Worm (Caenorhabditis elegans) whole organism, young adult: ENCODE results near the gene hpo-28.
A peak's percentile ranks its signal among the peaks of the same experiment; 100 is the strongest.

Experiments used
- B0019.2 ChIP-seq: fragments of 200-800 bp; sonication (Bioruptor generic); conservative IDR thresholded peaks from 2 replicates; pipeline ENCODE4 v1.3.6; 2022; ENCODE audit warnings: missing genetic modification reagents, missing genetic modification characterization, missing compliant biosample characterization
- B0035.1 ChIP-seq: sonication (generic microtip); optimal IDR thresholded peaks from 2 replicates; lab custom pipeline; 2016; ENCODE audit warnings: missing genetic modification characterization, mild to moderate bottlenecking, missing compliant biosample characterization, missing genotype, missing genetic modification reagents
- B0261.1 ChIP-seq: sonication (generic microtip); optimal IDR thresholded peaks from 2 replicates; lab custom pipeline; 2016; ENCODE audit warnings: mild to moderate bottlenecking, missing genetic modification characterization, moderate library complexity, missing compliant biosample characterization
- B0336.3 ChIP-seq: fragments of 200-800 bp; sonication (Bioruptor generic); IDR thresholded peaks from 2 replicates; pipeline ENCODE4 v1.3.6; 2022; ENCODE audit warnings: missing genetic modification characterization, missing compliant biosample characterization
- F33H1.4 ChIP-seq: fragments of 200-800 bp; sonication (Bioruptor generic); IDR thresholded peaks from 2 replicates; pipeline ENCODE4 v1.3.6; 2022; ENCODE audit warnings: missing genetic modification reagents, missing genetic modification characterization, missing compliant biosample characterization
- F52B5.7 ChIP-seq: sonication (generic microtip); optimal IDR thresholded peaks from 2 replicates; lab custom pipeline; 2016; ENCODE audit warnings: mild to moderate bottlenecking, missing genetic modification characterization, missing compliant biosample characterization
- F55B11.4 ChIP-seq: sonication (generic microtip); optimal IDR thresholded peaks from 2 replicates; lab custom pipeline; 2016; ENCODE audit warnings: missing compliant biosample characterization, missing genetic modification characterization, borderline replicate concordance; ENCODE audit not compliant: insufficient read depth
- F57C9.4 ChIP-seq: sonication (generic microtip); optimal IDR thresholded peaks from 2 replicates; lab custom pipeline; 2017; ENCODE audit warnings: mild to moderate bottlenecking, missing genetic modification characterization, missing compliant biosample characterization
- T07F8.4 ChIP-seq: sonication (generic microtip); optimal IDR thresholded peaks from 2 replicates; lab custom pipeline; 2016; ENCODE audit warnings: mild to moderate bottlenecking, missing genetic modification characterization, moderate library complexity, missing compliant biosample characterization
- T26A5.8 ChIP-seq: sonication (generic microtip); optimal IDR thresholded peaks from 2 replicates; lab custom pipeline; 2016; ENCODE audit warnings: missing genetic modification characterization, missing compliant biosample characterization
- Y56A3A.18 ChIP-seq: fragments of 200-800 bp; sonication (Bioruptor generic); IDR thresholded peaks from 2 replicates; pipeline ENCODE4 v1.3.6; 2022; ENCODE audit warnings: missing genetic modification reagents, missing genetic modification characterization, missing compliant biosample characterization
- Y67H2A.10 ChIP-seq: fragments of 200-800 bp; sonication (Bioruptor generic); conservative IDR thresholded peaks from 2 replicates; pipeline ENCODE4 v1.3.6; 2022; ENCODE audit warnings: missing genetic modification reagents, missing genetic modification characterization, missing compliant biosample characterization
- Y79H2A.3 ChIP-seq: fragments of 200-800 bp; sonication (Bioruptor generic); conservative IDR thresholded peaks from 2 replicates; pipeline ENCODE4 v1.3.6; 2022; ENCODE audit warnings: missing genetic modification reagents, missing genetic modification characterization, missing compliant biosample characterization
- Y95B8A.8 ChIP-seq: fragments of 200-800 bp; sonication (Bioruptor generic); IDR thresholded peaks from 2 replicates; pipeline ENCODE4 v1.3.6; 2022; ENCODE audit warnings: missing genetic modification reagents, missing genetic modification characterization, missing compliant biosample characterization
- ama-1 ChIP-seq, 3 experiments: fragments of 150-350 bp in 1 of 3; sonication (generic microtip) in 2 of 3; optimal IDR thresholded peaks; 2 replicates each; lab custom pipeline; 2014 to 2018; ENCODE audit warnings: missing biosample characterization in 2 of 3, missing genetic modification characterization in 2 of 3, missing genetic modification reagents in 2 of 3
- aptf-2 ChIP-seq: fragments of 200-800 bp; sonication (Bioruptor generic); conservative IDR thresholded peaks from 2 replicates; pipeline ENCODE4 v1.3.6; 2022; ENCODE audit warnings: missing genetic modification reagents, missing genetic modification characterization, missing compliant biosample characterization
- aptf-3 ChIP-seq: fragments of 200-800 bp; sonication (Bioruptor generic); IDR thresholded peaks from 2 replicates; pipeline ENCODE4 v1.3.6; 2022; ENCODE audit warnings: missing genetic modification characterization, missing compliant biosample characterization
- attf-6 ChIP-seq: fragments of 200-800 bp; sonication (Bioruptor generic); IDR thresholded peaks from 2 replicates; pipeline ENCODE4 v1.3.6; 2022; ENCODE audit warnings: missing genetic modification reagents, missing genetic modification characterization, missing compliant biosample characterization
- bed-2 ChIP-seq: fragments of 200-800 bp; sonication (Bioruptor generic); IDR thresholded peaks from 2 replicates; pipeline ENCODE4 v1.3.6; 2022; ENCODE audit warnings: missing genetic modification reagents, missing genetic modification characterization, missing compliant biosample characterization
- dpl-1 ChIP-seq: fragments of 150-350 bp; optimal IDR thresholded peaks from 2 replicates; lab custom pipeline; 2014; ENCODE audit warnings: missing biosample characterization, missing genetic modification reagents, missing genetic modification characterization
- efl-1 ChIP-seq: fragments of 150-350 bp; optimal IDR thresholded peaks from 2 replicates; lab custom pipeline; 2014; ENCODE audit warnings: missing biosample characterization, missing genetic modification reagents, missing genetic modification characterization
- egl-18 ChIP-seq: fragments of 200-800 bp; sonication (Bioruptor generic); IDR thresholded peaks from 2 replicates; pipeline ENCODE4 v1.3.6; 2022; ENCODE audit warnings: missing genetic modification reagents, missing genetic modification characterization, missing compliant biosample characterization
- fkh-3 ChIP-seq: sonication (generic microtip); optimal IDR thresholded peaks from 2 replicates; lab custom pipeline; 2016; ENCODE audit warnings: mild to moderate bottlenecking, missing genetic modification characterization, missing compliant biosample characterization
- him-1 ChIP-seq: sonication (generic microtip); optimal IDR thresholded peaks from 2 replicates; lab custom pipeline; 2016; ENCODE audit warnings: missing genotype, missing genetic modification reagents, missing genetic modification characterization, missing compliant biosample characterization
- hlh-12 ChIP-seq: sonication (generic microtip); optimal IDR thresholded peaks from 2 replicates; lab custom pipeline; 2016; ENCODE audit warnings: missing genetic modification characterization, missing compliant biosample characterization
- hmg-20 ChIP-seq: fragments of 200-800 bp; sonication (Bioruptor generic); IDR thresholded peaks from 2 replicates; pipeline ENCODE4 v1.3.6; 2022; ENCODE audit warnings: missing genetic modification reagents, missing genetic modification characterization, missing compliant biosample characterization
- hsf-1 ChIP-seq: fragments of 200-800 bp; sonication (Bioruptor generic); IDR thresholded peaks from 2 replicates; pipeline ENCODE4 v1.3.6; 2022; ENCODE audit warnings: missing genetic modification reagents, missing genetic modification characterization, missing compliant biosample characterization
- lag-1 ChIP-seq: fragments of 200-800 bp; sonication (Bioruptor generic); IDR thresholded peaks from 2 replicates; pipeline ENCODE4 v1.3.6; 2022; ENCODE audit warnings: missing genetic modification reagents, missing genetic modification characterization, missing compliant biosample characterization
- lin-26 ChIP-seq: fragments of 200-800 bp; sonication (Bioruptor generic); IDR thresholded peaks from 2 replicates; pipeline ENCODE4 v1.3.6; 2022; ENCODE audit warnings: missing genetic modification reagents, missing genetic modification characterization, missing compliant biosample characterization
- lin-35 ChIP-seq, 3 experiments: fragments of 150-350 bp in 2 of 3; sonication (generic microtip) in 1 of 3; optimal IDR thresholded peaks; 2 replicates each; lab custom pipeline; 2014 to 2018; ENCODE audit warnings: missing biosample characterization in 3 of 3, missing genetic modification characterization in 3 of 3, missing genetic modification reagents in 3 of 3
- lin-54 ChIP-seq: fragments of 200-800 bp; sonication (Bioruptor generic); optimal IDR thresholded peaks from 2 replicates; lab custom pipeline; 2018; ENCODE audit warnings: mild to moderate bottlenecking, missing genetic modification characterization, missing compliant biosample characterization
- lir-1 ChIP-seq: fragments of 200-800 bp; sonication (Bioruptor generic); conservative IDR thresholded peaks from 2 replicates; pipeline ENCODE4 v1.3.6; 2022; ENCODE audit warnings: missing genetic modification reagents, missing genetic modification characterization, missing compliant biosample characterization
- lsl-1 ChIP-seq: fragments of 200-800 bp; sonication (Bioruptor generic); optimal IDR thresholded peaks from 2 replicates; lab custom pipeline; 2018; ENCODE audit warnings: mild to moderate bottlenecking, missing genetic modification characterization, moderate library complexity, missing compliant biosample characterization
- lsy-27 ChIP-seq: sonication (generic microtip); optimal IDR thresholded peaks from 2 replicates; lab custom pipeline; 2017; ENCODE audit warnings: missing genetic modification characterization, mild to moderate bottlenecking, missing compliant biosample characterization, antibody characterized with exemption, missing genotype, borderline replicate concordance; ENCODE audit not compliant: insufficient read depth
- madf-10 ChIP-seq: sonication (generic microtip); optimal IDR thresholded peaks from 2 replicates; lab custom pipeline; 2016; ENCODE audit warnings: mild to moderate bottlenecking, missing genetic modification characterization, missing compliant biosample characterization
- madf-3 ChIP-seq: fragments of 200-800 bp; sonication (Bioruptor generic); IDR thresholded peaks from 2 replicates; pipeline ENCODE4 v1.3.6; 2022; ENCODE audit warnings: missing genetic modification reagents, missing genetic modification characterization, missing compliant biosample characterization
- mes-4 ChIP-seq: sonication (generic microtip); optimal IDR thresholded peaks from 2 replicates; lab custom pipeline; 2016; ENCODE audit warnings: missing genotype, missing genetic modification characterization, missing compliant biosample characterization
- mxl-1 ChIP-seq: sonication (generic microtip); optimal IDR thresholded peaks from 2 replicates; lab custom pipeline; 2016; ENCODE audit warnings: missing genetic modification characterization, missing compliant biosample characterization
- nfya-1 ChIP-seq: sonication (generic microtip); optimal IDR thresholded peaks from 2 replicates; lab custom pipeline; 2017; ENCODE audit warnings: antibody characterized with exemption, missing compliant biosample characterization, missing genetic modification characterization, borderline replicate concordance; ENCODE audit not compliant: insufficient read depth
- nhr-120 ChIP-seq: fragments of 200-800 bp; sonication (Bioruptor generic); IDR thresholded peaks from 2 replicates; pipeline ENCODE4 v1.3.6; 2022; ENCODE audit warnings: missing genetic modification characterization, missing compliant biosample characterization
- nhr-80 ChIP-seq: sonication (generic microtip); optimal IDR thresholded peaks from 2 replicates; lab custom pipeline; 2016; ENCODE audit warnings: missing genetic modification characterization, missing compliant biosample characterization
- rec-8 ChIP-seq, 2 experiments: sonication (generic microtip); optimal IDR thresholded peaks; 2 replicates each; lab custom pipeline; 2016; ENCODE audit warnings: mild to moderate bottlenecking in 2 of 2, missing genetic modification characterization in 2 of 2, missing genetic modification reagents in 2 of 2, missing genotype in 2 of 2, missing biosample characterization in 1 of 2, missing compliant biosample characterization in 1 of 2, moderate library complexity in 1 of 2
- sea-2 ChIP-seq: fragments of 200-800 bp; sonication (Bioruptor generic); IDR thresholded peaks from 2 replicates; pipeline ENCODE4 v1.3.6; 2022; ENCODE audit warnings: missing genetic modification characterization, missing compliant biosample characterization
- unc-130 ChIP-seq: sonication (generic microtip); optimal IDR thresholded peaks from 2 replicates; lab custom pipeline; 2016; ENCODE audit warnings: missing genetic modification reagents, missing genetic modification characterization, missing compliant biosample characterization
- unc-62 ChIP-seq: fragments of 150-350 bp; optimal IDR thresholded peaks from 2 replicates; lab custom pipeline; 2014; ENCODE audit warnings: missing biosample characterization, missing genetic modification reagents, missing genetic modification characterization
- ztf-18 ChIP-seq: sonication (generic microtip); optimal IDR thresholded peaks from 2 replicates; lab custom pipeline; 2016; ENCODE audit warnings: missing genotype, mild to moderate bottlenecking, missing genetic modification characterization, missing compliant biosample characterization
- ztf-22 ChIP-seq: fragments of 200-800 bp; sonication (Bioruptor generic); optimal IDR thresholded peaks from 2 replicates; lab custom pipeline; 2018; ENCODE audit warnings: mild to moderate bottlenecking, missing genetic modification characterization, moderate library complexity, missing compliant biosample characterization
- ztf-6 ChIP-seq: fragments of 200-800 bp; sonication (Bioruptor generic); IDR thresholded peaks from 2 replicates; pipeline ENCODE4 v1.3.6; 2022; ENCODE audit warnings: missing genetic modification reagents, missing genetic modification characterization, missing compliant biosample characterization

The hpo-28 gene

ce11 chrIII:5697963-5698730 is 11.0 kb downstream of the hpo-28 start, which contains the start of the genes lgg-3 and rgs-5 (continued):
- TF ChIP-seq nhr-80 (peak; percentile 12), B0336.3 (GFP tag; lab: Robert Waterston, UW) (no peak), F33H1.4 (GFP tag; lab: Robert Waterston, UW) (peak; percentile 85), lin-26 (GFP tag; lab: Robert Waterston, UW) (no peak), B0035.1 (tag; lab: Kevin White, UChicago) (no peak), nfya-1 (tag; lab: Kevin White, UChicago) (no peak), dpl-1 (GFP tag; lab: Kevin White, UChicago) (peak; percentile 14), Y95B8A.8 (GFP tag; lab: Robert Waterston, UW) (no peak), Y56A3A.18 (GFP tag; lab: Robert Waterston, UW) (no peak), lin-35 (GFP tag; optimal IDR thresholded peaks at IDR 0.05; lab: Kevin White, UChicago) (peak in 1 of 3 experiments; percentile 30), fkh-3 (tag; lab: Kevin White, UChicago) (no peak), Y67H2A.10 (GFP tag; lab: Robert Waterston, UW) (no peak), F55B11.4 (tag; lab: Kevin White, UChicago) (no peak), F52B5.7 (tag; lab: Kevin White, UChicago) (no peak), egl-18 (no peak), him-1 (tag; lab: Kevin White, UChicago) (peak; percentile 64), rec-8 (tag; optimal IDR thresholded peaks at IDR 0.05; lab: Kevin White, UChicago) (no peak), hsf-1 (GFP tag; lab: Robert Waterston, UW) (peak; percentile 48; the same call in 1 of the 2 replicates), aptf-3 (GFP tag; lab: Robert Waterston, UW) (no peak), sea-2 (GFP tag; lab: Robert Waterston, UW) (no peak), lir-1 (no peak), madf-3 (no peak), Y79H2A.3 (no peak), unc-130 (peak; percentile 37), unc-62 (GFP tag; lab: Kevin White, UChicago) (no peak), efl-1 (GFP tag; lab: Kevin White, UChicago) (peak; percentile 62), ztf-6 (no peak), lsy-27 (tag; lab: Kevin White, UChicago) (no peak), B0261.1 (tag; lab: Kevin White, UChicago) (no peak), F57C9.4 (tag; lab: Kevin White, UChicago) (no peak), lag-1 (GFP tag; lab: Robert Waterston, UW) (no peak), mes-4 (tag; lab: Kevin White, UChicago) (no peak), hmg-20 (GFP tag; lab: Robert Waterston, UW) (no peak), bed-2 (GFP tag; lab: Robert Waterston, UW) (no peak), mxl-1 (tag; lab: Kevin White, UChicago) (no peak)

- TF ChIP-seq nhr-80 (no peak), lsl-1 (GFP tag; lab: Kevin White, UChicago) (no peak), ama-1 (optimal IDR thresholded peaks at IDR 0.05; lab: Kevin White, UChicago) (no peak), ama-1 (GFP tag; optimal IDR thresholded peaks at IDR 0.05; lab: Kevin White, UChicago) (no peak), ztf-18 (no peak), T07F8.4 (tag; lab: Kevin White, UChicago) (no peak), nhr-120 (GFP tag; lab: Robert Waterston, UW) (no peak), B0019.2 (GFP tag; lab: Robert Waterston, UW) (no peak), ztf-22 (GFP tag; lab: Kevin White, UChicago) (no peak), lag-1 (GFP tag; lab: Robert Waterston, UW) (no peak), madf-10 (no peak), unc-130 (no peak), him-1 (tag; lab: Kevin White, UChicago) (no peak), attf-6 (GFP tag; lab: Robert Waterston, UW) (no peak), hlh-12 (tag; lab: Kevin White, UChicago) (no peak), aptf-2 (GFP tag; lab: Robert Waterston, UW) (no peak), lin-54 (GFP tag; lab: Kevin White, UChicago) (no peak), T26A5.8 (tag; lab: Kevin White, UChicago) (no peak)
Measured at ce11 chrIII:5697266-5697665, 11.9 kb downstream of the hpo-28 start, which contains the start of gene B0336.7. B0336.7 (minus strand) TSS chrIII:5697366.
